Worm (Caenorhabditis elegans) whole organism, young adult: ENCODE data around the gene F17C8.3.

Experiments
- C06A6.2 ChIP-seq: fragments of 200-800 bp; sonication (Bioruptor generic); conservative IDR thresholded peaks from 2 replicates; pipeline ENCODE4 v1.3.6; 2022; ENCODE audit warnings: missing genetic modification characterization, missing compliant biosample characterization
- C17E4.6 ChIP-seq: fragments of 200-800 bp; sonication (Bioruptor generic); IDR thresholded peaks from 2 replicates; pipeline ENCODE4 v1.3.6; 2022; ENCODE audit warnings: missing genetic modification reagents, missing genetic modification characterization, missing compliant biosample characterization
- D2030.7 ChIP-seq: fragments of 200-800 bp; sonication (Bioruptor generic); IDR thresholded peaks from 2 replicates; pipeline ENCODE4 v1.3.6; 2022; ENCODE audit warnings: missing genetic modification reagents, missing genetic modification characterization, missing compliant biosample characterization
- F33H1.4 ChIP-seq: fragments of 200-800 bp; sonication (Bioruptor generic); IDR thresholded peaks from 2 replicates; pipeline ENCODE4 v1.3.6; 2022; ENCODE audit warnings: missing genetic modification reagents, missing genetic modification characterization, missing compliant biosample characterization
- F39B2.1 ChIP-seq: fragments of 200-800 bp; sonication (Bioruptor generic); IDR thresholded peaks from 2 replicates; pipeline ENCODE4 v1.3.6; 2022; ENCODE audit warnings: missing genetic modification reagents, missing genetic modification characterization, missing compliant biosample characterization
- F49E8.2 ChIP-seq: sonication (generic microtip); optimal IDR thresholded peaks from 3 replicates; lab custom pipeline; 2017; ENCODE audit warnings: missing genetic modification characterization, mild to moderate bottlenecking, missing compliant biosample characterization, antibody characterized with exemption, moderate library complexity; ENCODE audit not compliant: insufficient read depth
- F55B11.4 ChIP-seq: sonication (generic microtip); optimal IDR thresholded peaks from 2 replicates; lab custom pipeline; 2016; ENCODE audit warnings: missing compliant biosample characterization, missing genetic modification characterization, borderline replicate concordance; ENCODE audit not compliant: insufficient read depth
- K11D2.4 ChIP-seq: fragments of 200-800 bp; sonication (Bioruptor generic); IDR thresholded peaks from 2 replicates; pipeline ENCODE4 v1.3.6; 2022; ENCODE audit warnings: missing genetic modification reagents, missing genetic modification characterization, missing compliant biosample characterization
- ama-1 ChIP-seq, 3 experiments: fragments of 150-350 bp in 1 of 3; sonication (generic microtip) in 2 of 3; optimal IDR thresholded peaks; 2 replicates each; lab custom pipeline; 2014 to 2018; ENCODE audit warnings: missing biosample characterization in 2 of 3, missing genetic modification characterization in 2 of 3, missing genetic modification reagents in 2 of 3
- bed-1 ChIP-seq: fragments of 200-800 bp; sonication (Bioruptor generic); IDR thresholded peaks from 2 replicates; pipeline ENCODE4 v1.3.6; 2022; ENCODE audit warnings: missing genetic modification reagents, missing genetic modification characterization, missing compliant biosample characterization
- bed-2 ChIP-seq: fragments of 200-800 bp; sonication (Bioruptor generic); IDR thresholded peaks from 2 replicates; pipeline ENCODE4 v1.3.6; 2022; ENCODE audit warnings: missing genetic modification reagents, missing genetic modification characterization, missing compliant biosample characterization
- cebp-1 ChIP-seq, 2 experiments: fragments of 200-800 bp in 1 of 2; sonication (Bioruptor generic) in 1 of 2; sonication (generic microtip) in 1 of 2; IDR thresholded peaks in 1 of 2; optimal IDR thresholded peaks in 1 of 2; 2 replicates each; pipeline versions ENCODE4 v1.3.6 to Lab custom; 2017 to 2022; ENCODE audit warnings: missing compliant biosample characterization in 2 of 2, missing genetic modification characterization in 2 of 2, mild to moderate bottlenecking in 1 of 2, missing genetic modification reagents in 1 of 2, moderate library complexity in 1 of 2
- ceh-27 ChIP-seq: fragments of 200-800 bp; sonication (Bioruptor generic); optimal IDR thresholded peaks from 2 replicates; lab custom pipeline; 2018; ENCODE audit warnings: mild to moderate bottlenecking, missing genetic modification characterization, moderate library complexity, missing compliant biosample characterization
- ceh-58 ChIP-seq: fragments of 200-800 bp; sonication (Bioruptor generic); IDR thresholded peaks from 2 replicates; pipeline ENCODE4 v1.3.6; 2022; ENCODE audit warnings: missing genetic modification characterization, missing compliant biosample characterization
- ceh-91 ChIP-seq: fragments of 200-800 bp; sonication (Bioruptor generic); IDR thresholded peaks from 2 replicates; pipeline ENCODE4 v1.3.6; 2022; ENCODE audit warnings: missing genetic modification reagents, missing genetic modification characterization, missing compliant biosample characterization
- die-1 ChIP-seq: sonication (generic microtip); optimal IDR thresholded peaks from 2 replicates; lab custom pipeline; 2016; ENCODE audit warnings: missing genotype, mild to moderate bottlenecking, missing genetic modification characterization, missing compliant biosample characterization
- dox-1 ChIP-seq: fragments of 200-800 bp; sonication (Bioruptor generic); IDR thresholded peaks from 2 replicates; pipeline ENCODE4 v1.3.6; 2022; ENCODE audit warnings: missing genetic modification reagents, missing genetic modification characterization, missing compliant biosample characterization
- dpl-1 ChIP-seq: fragments of 150-350 bp; optimal IDR thresholded peaks from 2 replicates; lab custom pipeline; 2014; ENCODE audit warnings: missing biosample characterization, missing genetic modification reagents, missing genetic modification characterization
- egl-18 ChIP-seq: fragments of 200-800 bp; sonication (Bioruptor generic); IDR thresholded peaks from 2 replicates; pipeline ENCODE4 v1.3.6; 2022; ENCODE audit warnings: missing genetic modification reagents, missing genetic modification characterization, missing compliant biosample characterization
- egrh-3 ChIP-seq: fragments of 200-800 bp; sonication (Bioruptor generic); IDR thresholded peaks from 2 replicates; pipeline ENCODE4 v1.3.6; 2022; ENCODE audit warnings: missing genetic modification reagents, missing genetic modification characterization, missing compliant biosample characterization
- ets-4 ChIP-seq: fragments of 200-800 bp; sonication (Bioruptor generic); optimal IDR thresholded peaks from 2 replicates; lab custom pipeline; 2018; ENCODE audit warnings: mild to moderate bottlenecking, missing genetic modification characterization, missing compliant biosample characterization
- hlh-26 ChIP-seq: fragments of 200-800 bp; sonication (Bioruptor generic); conservative IDR thresholded peaks from 2 replicates; pipeline ENCODE4 v1.3.6; 2022; ENCODE audit warnings: missing genetic modification reagents, missing genetic modification characterization, missing compliant biosample characterization
- hmg-1.2 ChIP-seq: fragments of 200-800 bp; sonication (Bioruptor generic); IDR thresholded peaks from 2 replicates; pipeline ENCODE4 v1.3.6; 2022; ENCODE audit warnings: missing genetic modification reagents, missing genetic modification characterization, missing compliant biosample characterization
- hmg-20 ChIP-seq: fragments of 200-800 bp; sonication (Bioruptor generic); IDR thresholded peaks from 2 replicates; pipeline ENCODE4 v1.3.6; 2022; ENCODE audit warnings: missing genetic modification reagents, missing genetic modification characterization, missing compliant biosample characterization
- hsf-1 ChIP-seq: fragments of 200-800 bp; sonication (Bioruptor generic); IDR thresholded peaks from 2 replicates; pipeline ENCODE4 v1.3.6; 2022; ENCODE audit warnings: missing genetic modification reagents, missing genetic modification characterization, missing compliant biosample characterization
- lin-26 ChIP-seq: fragments of 200-800 bp; sonication (Bioruptor generic); IDR thresholded peaks from 2 replicates; pipeline ENCODE4 v1.3.6; 2022; ENCODE audit warnings: missing genetic modification reagents, missing genetic modification characterization, missing compliant biosample characterization
- lin-40 ChIP-seq: sonication (generic microtip); optimal IDR thresholded peaks from 2 replicates; lab custom pipeline; 2016; ENCODE audit warnings: missing genetic modification characterization, mild to moderate bottlenecking, missing compliant biosample characterization, missing genotype, missing genetic modification reagents
- lin-54 ChIP-seq: fragments of 200-800 bp; sonication (Bioruptor generic); optimal IDR thresholded peaks from 2 replicates; lab custom pipeline; 2018; ENCODE audit warnings: mild to moderate bottlenecking, missing genetic modification characterization, missing compliant biosample characterization
- madf-3 ChIP-seq: fragments of 200-800 bp; sonication (Bioruptor generic); IDR thresholded peaks from 2 replicates; pipeline ENCODE4 v1.3.6; 2022; ENCODE audit warnings: missing genetic modification reagents, missing genetic modification characterization, missing compliant biosample characterization
- mxl-1 ChIP-seq: sonication (generic microtip); optimal IDR thresholded peaks from 2 replicates; lab custom pipeline; 2016; ENCODE audit warnings: missing genetic modification characterization, missing compliant biosample characterization
- nfya-1 ChIP-seq: sonication (generic microtip); optimal IDR thresholded peaks from 2 replicates; lab custom pipeline; 2017; ENCODE audit warnings: antibody characterized with exemption, missing compliant biosample characterization, missing genetic modification characterization, borderline replicate concordance; ENCODE audit not compliant: insufficient read depth
- nfyb-1 ChIP-seq: fragments of 200-800 bp; sonication (Bioruptor generic); IDR thresholded peaks from 2 replicates; pipeline ENCODE4 v1.3.6; 2022; ENCODE audit warnings: missing genetic modification reagents, missing genetic modification characterization, missing compliant biosample characterization
- nhr-120 ChIP-seq: fragments of 200-800 bp; sonication (Bioruptor generic); IDR thresholded peaks from 2 replicates; pipeline ENCODE4 v1.3.6; 2022; ENCODE audit warnings: missing genetic modification characterization, missing compliant biosample characterization
- nhr-80 ChIP-seq: sonication (generic microtip); optimal IDR thresholded peaks from 2 replicates; lab custom pipeline; 2016; ENCODE audit warnings: missing genetic modification characterization, missing compliant biosample characterization
- nhr-90 ChIP-seq: sonication (generic microtip); optimal IDR thresholded peaks from 2 replicates; lab custom pipeline; 2016; ENCODE audit warnings: missing genotype, mild to moderate bottlenecking, missing genetic modification characterization, missing compliant biosample characterization
- rec-8 ChIP-seq, 2 experiments: sonication (generic microtip); optimal IDR thresholded peaks; 2 replicates each; lab custom pipeline; 2016; ENCODE audit warnings: mild to moderate bottlenecking in 2 of 2, missing genetic modification characterization in 2 of 2, missing genetic modification reagents in 2 of 2, missing genotype in 2 of 2, missing biosample characterization in 1 of 2, missing compliant biosample characterization in 1 of 2, moderate library complexity in 1 of 2
- repo-1 ChIP-seq: sonication (generic microtip); optimal IDR thresholded peaks from 2 replicates; lab custom pipeline; 2017; ENCODE audit warnings: mild to moderate bottlenecking, missing genetic modification characterization, missing compliant biosample characterization
- rpc-1 ChIP-seq, 2 experiments: fragments of 150-350 bp in 1 of 2; sonication (generic microtip) in 1 of 2; optimal IDR thresholded peaks; 2 replicates each; lab custom pipeline; 2014 to 2018; ENCODE audit warnings: missing biosample characterization in 1 of 2, missing genetic modification characterization in 1 of 2, missing genetic modification reagents in 1 of 2, missing genotype in 1 of 2
- snpc-1.1 ChIP-seq: sonication (generic microtip); optimal IDR thresholded peaks from 2 replicates; lab custom pipeline; 2017; ENCODE audit warnings: missing genetic modification characterization, mild to moderate bottlenecking, missing compliant biosample characterization, antibody characterized with exemption, moderate library complexity, missing genotype, missing genetic modification reagents; ENCODE audit not compliant: insufficient read depth
- snpc-1.3 ChIP-seq: sonication (generic microtip); optimal IDR thresholded peaks from 2 replicates; lab custom pipeline; 2017; ENCODE audit warnings: missing genetic modification characterization, mild to moderate bottlenecking, missing compliant biosample characterization, antibody characterized with exemption, moderate library complexity, missing genotype, missing genetic modification reagents; ENCODE audit not compliant: insufficient read depth
- snpc-3.4 ChIP-seq: sonication (generic microtip); optimal IDR thresholded peaks from 2 replicates; lab custom pipeline; 2017; ENCODE audit warnings: missing genetic modification characterization, mild to moderate bottlenecking, missing compliant biosample characterization, antibody characterized with exemption, moderate library complexity, missing genotype, missing genetic modification reagents
- tbp1 ChIP-seq: fragments of 200-800 bp; sonication (Bioruptor generic); optimal IDR thresholded peaks from 2 replicates; lab custom pipeline; 2018; ENCODE audit warnings: mild to moderate bottlenecking, missing genetic modification characterization, missing compliant biosample characterization
- tlf-1 ChIP-seq: fragments of 200-800 bp; sonication (Bioruptor generic); optimal IDR thresholded peaks from 2 replicates; lab custom pipeline; 2018; ENCODE audit warnings: mild to moderate bottlenecking, missing genetic modification characterization, missing compliant biosample characterization
- ztf-18 ChIP-seq: sonication (generic microtip); optimal IDR thresholded peaks from 2 replicates; lab custom pipeline; 2016; ENCODE audit warnings: missing genotype, mild to moderate bottlenecking, missing genetic modification characterization, missing compliant biosample characterization
- ztf-22 ChIP-seq: fragments of 200-800 bp; sonication (Bioruptor generic); optimal IDR thresholded peaks from 2 replicates; lab custom pipeline; 2018; ENCODE audit warnings: mild to moderate bottlenecking, missing genetic modification characterization, moderate library complexity, missing compliant biosample characterization
- ztf-26 ChIP-seq: sonication (generic microtip); optimal IDR thresholded peaks from 2 replicates; lab custom pipeline; 2017; ENCODE audit warnings: missing genetic modification characterization, missing compliant biosample characterization
- ztf-6 ChIP-seq: fragments of 200-800 bp; sonication (Bioruptor generic); IDR thresholded peaks from 2 replicates; pipeline ENCODE4 v1.3.6; 2022; ENCODE audit warnings: missing genetic modification reagents, missing genetic modification characterization, missing compliant biosample characterization

The F17C8.3 gene

ce11 chrIII:4693281-4693680, 38.5 kb upstream of the F17C8.3 start, which contains the start of gene nifk-1:
TSS of gene nifk-1 (minus strand) at chrIII:4693307.
- no peak for TF ChIP-seq bed-1 (GFP tag; lab: Robert Waterston, UW)
- TF ChIP-seq rec-8 (tag; optimal IDR thresholded peaks at IDR 0.05; lab: Kevin White, UChicago) = no peak
- TF ChIP-seq mxl-1 (tag; lab: Kevin White, UChicago) = no peak
- TF ChIP-seq K11D2.4 = no peak
- peak; percentile 44 for TF ChIP-seq F33H1.4
- no peak; the same call in 1 of the 2 replicates for TF ChIP-seq hmg-1.2 (GFP tag; lab: Robert Waterston, UW)
- TF ChIP-seq bed-2 = no peak
- no peak for TF ChIP-seq F55B11.4
- TF ChIP-seq die-1 = no peak
- TF ChIP-seq tbp1 (GFP tag; lab: Kevin White, UChicago) = peak; percentile 46
- TF ChIP-seq snpc-1.1 (tag; lab: Kevin White, UChicago) = no peak
- TF ChIP-seq nhr-120 (GFP tag; lab: Robert Waterston, UW) = no peak
- TF ChIP-seq cebp-1 (GFP tag; IDR thresholded peaks at IDR 0.05; lab: Robert Waterston, UW) = no peak
- TF ChIP-seq cebp-1 (tag; optimal IDR thresholded peaks at IDR 0.05; lab: Kevin White, UChicago) = peak; percentile 58
- no peak for TF ChIP-seq rpc-1 (optimal IDR thresholded peaks at IDR 0.05; lab: Kevin White, UChicago)
- TF ChIP-seq rpc-1 (tag; optimal IDR thresholded peaks at IDR 0.05; lab: Kevin White, UChicago) = no peak
- peak; percentile 73 for TF ChIP-seq lin-54
- no peak for TF ChIP-seq egl-18
- TF ChIP-seq repo-1 (tag; lab: Kevin White, UChicago) = no peak
- no peak for TF ChIP-seq ztf-26 (tag; lab: Kevin White, UChicago)
- peak; percentile 79 for TF ChIP-seq nhr-80 (tag; lab: Kevin White, UChicago)
- TF ChIP-seq nfyb-1 (GFP tag; lab: Robert Waterston, UW) = peak; percentile 56; the same call in 1 of the 2 replicates
- peak; percentile 3 for TF ChIP-seq tlf-1 (GFP tag; lab: Kevin White, UChicago)
- no peak for TF ChIP-seq ama-1 (optimal IDR thresholded peaks at IDR 0.05; lab: Kevin White, UChicago)
- TF ChIP-seq ama-1 (GFP tag; optimal IDR thresholded peaks at IDR 0.05; lab: Kevin White, UChicago) = no peak
- TF ChIP-seq D2030.7 = no peak
- peak; percentile 84 for TF ChIP-seq dox-1 (GFP tag; lab: Robert Waterston, UW)
- no peak for TF ChIP-seq hlh-26
- TF ChIP-seq hsf-1 = no peak
- TF ChIP-seq dpl-1 (GFP tag; lab: Kevin White, UChicago) = peak; percentile 34
- no peak for TF ChIP-seq nhr-90 (tag; lab: Kevin White, UChicago)
- no peak for TF ChIP-seq egrh-3 (GFP tag; lab: Robert Waterston, UW)
- TF ChIP-seq lin-26 (GFP tag; lab: Robert Waterston, UW) = no peak
- TF ChIP-seq ztf-22 (GFP tag; lab: Kevin White, UChicago) = no peak
- no peak for TF ChIP-seq ceh-58 (GFP tag; lab: Robert Waterston, UW)
- no peak for TF ChIP-seq ceh-27 (GFP tag; lab: Kevin White, UChicago)
- TF ChIP-seq ztf-18 (tag; lab: Kevin White, UChicago) = peak; percentile 95
- no peak for TF ChIP-seq nfya-1 (tag; lab: Kevin White, UChicago)
- no peak for TF ChIP-seq ceh-91 (GFP tag; lab: Robert Waterston, UW)
- TF ChIP-seq lin-40 (tag; lab: Kevin White, UChicago) = peak; percentile 55
- TF ChIP-seq snpc-1.3 = no peak
- no peak for TF ChIP-seq C17E4.6
- no peak for TF ChIP-seq hmg-20 (GFP tag; lab: Robert Waterston, UW)
- peak; percentile 23 for TF ChIP-seq snpc-3.4 (tag; lab: Kevin White, UChicago)
- no peak for TF ChIP-seq F39B2.1 (GFP tag; lab: Robert Waterston, UW)
- no peak for TF ChIP-seq ztf-6 (GFP tag; lab: Robert Waterston, UW)
- no peak for TF ChIP-seq F49E8.2 (tag; lab: Kevin White, UChicago)
- no peak for TF ChIP-seq C06A6.2 (GFP tag; lab: Robert Waterston, UW)
- 0 out of 2 replicates have a peak, but pooled peaks have one; percentile 14 for TF ChIP-seq madf-3 (GFP tag; lab: Robert Waterston, UW)
- TF ChIP-seq ets-4 (GFP tag; lab: Kevin White, UChicago) = no peak
